Worm (Caenorhabditis elegans) whole organism, L1 larva: ENCODE measurements around the gene ugt-38.

Experiments used
- C16A3.4 ChIP-seq: fragments of 150-350 bp; optimal IDR thresholded peaks from 2 replicates; lab custom pipeline; 2014; ENCODE audit warnings: missing biosample characterization, missing genetic modification characterization
- efl-1 ChIP-seq, 4 experiments: fragments of 150-350 bp; optimal IDR thresholded peaks in 3 of 4; peaks in 1 of 4; 1 replicate in 1 of 4; 2 replicates in 3 of 4; lab custom pipeline; 2014; ENCODE audit warnings: missing biosample characterization in 2 of 4, missing genetic modification characterization in 2 of 4, missing genetic modification reagents in 2 of 4
- mdl-1 ChIP-seq, 2 experiments: fragments of 150-350 bp; optimal IDR thresholded peaks; 2 replicates each; lab custom pipeline; 2014 to 2017; ENCODE audit warnings: missing biosample characterization in 2 of 2, missing genetic modification characterization in 2 of 2, inconsistent platforms in 1 of 2
- zip-4 ChIP-seq: fragments of 200-800 bp; sonication (Bioruptor generic); optimal IDR thresholded peaks from 2 replicates; lab custom pipeline; 2018; ENCODE audit warnings: mild to moderate bottlenecking, missing genetic modification characterization, moderate library complexity, missing compliant biosample characterization

Gene ugt-38

ce11 chrV:7096811-7097210 is 50.5 kb downstream of the ugt-38 start:
- TF ChIP-seq efl-1 (optimal IDR thresholded peaks at IDR 0.05; lab: Kevin White, UChicago) (no peak), efl-1 (GFP tag; optimal IDR thresholded peaks at IDR 0.05 in 1 of 2; lab: Kevin White, UChicago) (peak in 1 of 2 experiments; percentile 6), zip-4 (GFP tag; lab: Kevin White, UChicago) (no peak)

DNA sequence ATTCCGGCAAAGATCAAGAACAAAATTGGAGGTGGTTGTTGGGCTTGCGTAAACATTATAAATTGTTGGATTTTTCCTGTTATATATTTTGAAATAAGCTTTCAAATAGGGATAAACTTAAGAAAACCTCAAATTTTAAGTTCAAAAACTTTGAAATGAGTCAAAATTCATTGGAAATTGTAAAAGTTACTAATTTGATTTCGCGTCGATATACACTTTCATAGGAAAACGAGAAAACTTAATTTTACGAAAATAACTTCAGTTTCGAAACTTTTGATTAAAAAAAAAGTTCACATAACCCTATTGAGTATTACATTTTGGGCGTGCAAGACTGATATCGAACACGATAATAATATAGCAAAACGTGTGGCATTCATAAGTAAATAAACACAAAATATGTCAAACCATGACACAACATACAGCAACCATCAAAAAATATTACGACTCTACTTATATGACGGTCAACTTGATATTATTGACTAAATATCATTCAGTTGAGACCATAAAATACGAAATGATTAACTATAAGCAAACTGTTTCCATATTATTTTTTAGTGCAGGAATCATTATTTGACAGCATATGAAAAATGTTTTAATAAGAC is 51.0 kb downstream of the ugt-38 start:
- TF ChIP-seq mdl-1 (tag; optimal IDR thresholded peaks at IDR 0.05; lab: Kevin White, UChicago) = no peak
- TF ChIP-seq efl-1 (optimal IDR thresholded peaks at IDR 0.05; lab: Kevin White, UChicago) = no peak
- peak in 1 of 2 experiments; percentile 91 for TF ChIP-seq efl-1 (GFP tag; optimal IDR thresholded peaks at IDR 0.05 in 1 of 2; lab: Kevin White, UChicago)
- no peak for TF ChIP-seq C16A3.4 (tag; lab: Kevin White, UChicago)
